Fruit fly (Drosophila melanogaster) whole organism: ENCODE data around the gene CG1578.

Experiments
- CG8478 ChIP-seq: fragments of >200 bp; optimal IDR thresholded peaks from 2 replicates; lab custom pipeline; 2018; ENCODE audit warnings: inconsistent platforms
- Dll ChIP-seq: fragments of >200 bp; optimal IDR thresholded peaks from 2 replicates; lab custom pipeline; 2017
- EcR ChIP-seq, 2 experiments: fragments of >200 bp; optimal IDR thresholded peaks; 2 replicates each; lab custom pipeline; 2017; ENCODE audit warnings: missing biosample characterization in 2 of 2, missing genetic modification characterization in 2 of 2, missing genetic modification reagents in 2 of 2
- pan ChIP-seq: fragments of >200 bp; optimal IDR thresholded peaks from 2 replicates; lab custom pipeline; 2017
- psq ChIP-seq: fragments of >200 bp; optimal IDR thresholded peaks from 2 replicates; lab custom pipeline; 2017
- usp ChIP-seq: fragments of >200 bp; optimal IDR thresholded peaks from 2 replicates; lab custom pipeline; 2017; ENCODE audit warnings: missing biosample characterization, missing genetic modification characterization, mixed read lengths

CG1578 gene

dm6 chrX:11788187-11788870, 28.0 kb downstream of the CG1578 start:
- TF ChIP-seq usp (GFP tag; lab: Kevin White, UChicago) (no peak), Dll (lab: Kevin White, UChicago) (no peak), pan (no peak), CG8478 (lab: Kevin White, UChicago) (no peak), psq (lab: Kevin White, UChicago) (no peak), EcR (GFP tag; optimal IDR thresholded peaks at IDR 0.05; lab: Kevin White, UChicago) (no peak)

DNA sequence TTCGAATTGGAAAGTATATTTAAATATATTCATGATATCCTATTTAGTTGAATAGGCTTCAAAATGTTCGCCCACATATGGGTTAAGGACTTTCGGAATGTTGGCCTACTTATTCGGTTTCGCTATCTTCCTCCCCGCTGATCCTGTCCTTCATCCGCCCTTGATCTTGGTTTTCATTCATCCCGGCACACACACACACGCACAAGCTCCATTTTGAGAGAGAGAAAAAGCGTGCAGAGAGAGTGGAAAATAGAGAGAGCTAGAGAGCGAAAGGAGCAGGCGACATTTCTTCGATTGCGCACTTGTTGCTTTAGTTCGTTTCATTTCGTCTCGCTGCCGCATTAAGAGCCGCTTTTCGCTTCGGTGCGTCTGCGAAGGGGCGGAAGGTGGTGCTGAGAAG, 29.3 kb downstream of the CG1578 start, which contains the start of gene Karl:
TSS of gene Karl (plus strand) at position 301 of the 400 bp plus-strand sequence.
- no peak for TF ChIP-seq pan
- no peak for TF ChIP-seq psq (lab: Kevin White, UChicago)
- no peak for TF ChIP-seq CG8478 (lab: Kevin White, UChicago)
- TF ChIP-seq Dll (lab: Kevin White, UChicago) = no peak
- no peak for TF ChIP-seq usp (GFP tag; lab: Kevin White, UChicago)
- no peak for TF ChIP-seq EcR (GFP tag; optimal IDR thresholded peaks at IDR 0.05; lab: Kevin White, UChicago)

dm6 chrX:11784997-11785396, 31.4 kb downstream of the CG1578 start:
- TF ChIP-seq EcR (GFP tag; optimal IDR thresholded peaks at IDR 0.05; lab: Kevin White, UChicago) = no peak
- no peak for TF ChIP-seq Dll (lab: Kevin White, UChicago)
- TF ChIP-seq psq (lab: Kevin White, UChicago) = no peak
- TF ChIP-seq pan = no peak
- TF ChIP-seq usp (GFP tag; lab: Kevin White, UChicago) = no peak
- TF ChIP-seq CG8478 (lab: Kevin White, UChicago) = no peak

DNA sequence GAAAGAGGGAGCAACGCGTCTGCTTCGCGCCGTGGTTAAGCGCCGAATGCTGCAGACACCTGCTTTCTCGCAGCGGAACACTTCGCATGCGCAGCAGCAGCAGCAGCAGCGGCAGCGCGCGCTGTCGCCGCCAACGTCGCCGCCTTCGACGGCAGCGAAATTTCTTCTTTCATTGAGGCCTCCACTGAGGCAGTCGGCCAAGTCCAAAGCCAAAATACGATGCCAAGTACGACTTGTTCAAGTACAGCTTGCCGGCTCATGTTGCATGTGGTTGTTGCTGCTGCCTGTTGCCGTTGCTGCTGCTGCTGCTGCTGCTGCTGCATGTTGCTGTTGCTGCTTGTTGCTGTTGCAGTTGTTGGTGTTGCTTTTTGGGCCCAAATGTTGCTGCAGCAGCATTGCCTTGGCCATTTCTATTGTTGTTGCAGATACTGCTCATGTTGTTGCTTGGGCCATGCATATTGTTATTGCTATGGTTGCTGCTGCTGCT, 37.6 kb downstream of the CG1578 start, which contains the start of gene dy:
TSS of gene dy (minus strand) at position 51 of the 487 bp plus-strand sequence.
- TF ChIP-seq CG8478 (lab: Kevin White, UChicago) (no peak), Dll (lab: Kevin White, UChicago) (no peak), pan (no peak), psq (lab: Kevin White, UChicago) (no peak), EcR (GFP tag; optimal IDR thresholded peaks at IDR 0.05; lab: Kevin White, UChicago) (no peak), usp (GFP tag; lab: Kevin White, UChicago) (no peak)

dm6 chrX:11775987-11776587, 40.3 kb downstream of the CG1578 start:
- no peak for TF ChIP-seq CG8478 (lab: Kevin White, UChicago)
- no peak for TF ChIP-seq EcR (GFP tag; optimal IDR thresholded peaks at IDR 0.05; lab: Kevin White, UChicago)
- no peak for TF ChIP-seq usp (GFP tag; lab: Kevin White, UChicago)
- TF ChIP-seq pan = no peak

DNA sequence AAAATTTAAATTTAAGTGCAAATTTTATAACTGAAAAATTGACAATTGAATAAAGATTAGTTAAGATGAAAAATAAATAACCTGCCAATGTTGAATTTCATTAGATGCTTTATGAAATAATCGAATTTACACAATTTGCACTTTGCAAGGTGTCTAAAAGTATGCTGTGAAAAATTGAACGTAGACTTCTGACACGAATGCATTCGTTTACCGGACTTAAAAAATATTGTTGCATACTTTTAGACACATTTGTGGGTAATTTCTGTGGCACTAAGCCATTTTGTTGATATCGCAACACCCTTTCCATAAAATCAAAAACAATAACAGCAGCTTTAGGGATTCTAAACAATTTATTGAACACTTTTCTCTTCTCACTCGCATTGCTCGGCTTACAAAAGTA, 46.9 kb downstream of the CG1578 start:
- TF ChIP-seq psq (lab: Kevin White, UChicago) (no peak), CG8478 (lab: Kevin White, UChicago) (no peak), Dll (lab: Kevin White, UChicago) (no peak), EcR (GFP tag; optimal IDR thresholded peaks at IDR 0.05; lab: Kevin White, UChicago) (no peak), usp (GFP tag; lab: Kevin White, UChicago) (no peak), pan (no peak)

- no peak for TF ChIP-seq CG8478 (lab: Kevin White, UChicago)
- TF ChIP-seq psq (lab: Kevin White, UChicago) = no peak
- no peak for TF ChIP-seq usp (GFP tag; lab: Kevin White, UChicago)
- no peak for TF ChIP-seq pan
- no peak for TF ChIP-seq Dll (lab: Kevin White, UChicago)
- TF ChIP-seq EcR (GFP tag; optimal IDR thresholded peaks at IDR 0.05; lab: Kevin White, UChicago) = no peak
Measured at dm6 chrX:11764540-11765136, 51.7 kb downstream of the CG1578 start, which contains the start of gene CG9360. TSS of gene CG9360 (minus strand) at chrX:11764590.
